Worm (Caenorhabditis elegans): ENCODE data around the gene garr-1.

The garr-1 gene

ce11 chrIV:462050-462449 lies 36.1 kb downstream of the garr-1 start:
- TF ChIP-seq fos-1 (tag; optimal IDR thresholded peaks at IDR 0.05) (no peak), mef-2 (tag; optimal IDR thresholded peaks at IDR 0.05) (no peak), ets-5 (GFP tag; IDR thresholded peaks at IDR 0.05) (no peak), fkh-4 (tag; optimal IDR thresholded peaks at IDR 0.05; ENCODE audit: borderline replicate concordance) (no peak)

- TF ChIP-seq dpl-1 (GFP tag; optimal IDR thresholded peaks at IDR 0.05) = no peak
- TF ChIP-seq egl-13 (tag; optimal IDR thresholded peaks at IDR 0.05) = peak; percentile 52
Observed at ce11 chrIV:466569-466968, 40.6 kb downstream of the garr-1 start.

ce11 chrIV:467291-467690 lies 41.3 kb downstream of the garr-1 start:
- TF ChIP-seq ceh-63 (GFP tag; optimal IDR thresholded peaks at IDR 0.05) = no peak
- no peak for TF ChIP-seq efl-1 (optimal IDR thresholded peaks at IDR 0.05)
- peak in 1 of 2 experiments; percentile 9 for TF ChIP-seq efl-1 (GFP tag; optimal IDR thresholded peaks at IDR 0.05 in 1 of 2)
- no peak for TF ChIP-seq fkh-8 (tag; optimal IDR thresholded peaks at IDR 0.05)

- TF ChIP-seq sox-4 (tag; optimal IDR thresholded peaks at IDR 0.05) = no peak
- no peak for TF ChIP-seq vab-15 (tag; optimal IDR thresholded peaks at IDR 0.05)
- TF ChIP-seq isw-1 (GFP tag; IDR thresholded peaks at IDR 0.05) = no peak
- no peak for TF ChIP-seq aly-2 (tag; optimal IDR thresholded peaks at IDR 0.05)
- no peak for TF ChIP-seq nhr-77 (tag; optimal IDR thresholded peaks at IDR 0.05)
- TF ChIP-seq pag-3 (tag; optimal IDR thresholded peaks at IDR 0.05; ENCODE audit: borderline replicate concordance, insufficient read depth) = no peak
- TF ChIP-seq ceh-63 (GFP tag; optimal IDR thresholded peaks at IDR 0.05) = no peak
- no peak for TF ChIP-seq blmp-1 (tag; optimal IDR thresholded peaks at IDR 0.05)
- no peak for TF ChIP-seq lin-39 (tag; optimal IDR thresholded peaks at IDR 0.05)
- no peak for TF ChIP-seq C16A3.4 (tag; optimal IDR thresholded peaks at IDR 0.05)
- no peak for TF ChIP-seq grh-1 (GFP tag; IDR thresholded peaks at IDR 0.05)
Observed at ce11 chrIV:468307-468706, 42.3 kb downstream of the garr-1 start.
